Fruit fly (Drosophila melanogaster) whole organism, embryonic: ENCODE data around the gene ATPsynB.
A peak's percentile ranks its signal among the peaks of the same experiment; 100 is the strongest.

Experiments used
- Aef1 ChIP-seq: fragments of 200-800 bp; sonication (Bioruptor generic); IDR thresholded peaks from 3 replicates; pipeline ENCODE4 v1.3.6; 2022; ENCODE audit warnings: missing biosample characterization, missing genetic modification characterization
- Bdp1 ChIP-seq: fragments of 200-800 bp; sonication (Bioruptor generic); optimal IDR thresholded peaks from 3 replicates; lab custom pipeline; 2016; ENCODE audit warnings: missing biosample characterization, missing genetic modification characterization
- CG10431 ChIP-seq: fragments of 200-800 bp; sonication (Bioruptor generic); optimal IDR thresholded peaks from 3 replicates; lab custom pipeline; 2018; ENCODE audit warnings: missing biosample characterization, mild to moderate bottlenecking, missing genetic modification characterization
- CG10565 ChIP-seq: fragments of 200-800 bp; sonication (Bioruptor generic); optimal IDR thresholded peaks from 3 replicates; lab custom pipeline; 2016; ENCODE audit warnings: missing biosample characterization, mild to moderate bottlenecking, missing genetic modification characterization
- CG10979 ChIP-seq: fragments of 200-800 bp; sonication (Bioruptor generic); optimal IDR thresholded peaks from 2 replicates; lab custom pipeline; 2018; ENCODE audit warnings: missing biosample characterization, mild to moderate bottlenecking, missing genetic modification characterization, moderate library complexity
- CG12744 ChIP-seq: fragments of 200-800 bp; sonication (Bioruptor generic); optimal IDR thresholded peaks from 2 replicates; lab custom pipeline; 2016; ENCODE audit warnings: missing biosample characterization, missing genetic modification characterization
- CG14441 ChIP-seq: fragments of 200-800 bp; sonication (Bioruptor generic); IDR thresholded peaks from 2 replicates; pipeline ENCODE4 v1.3.6; 2022; ENCODE audit warnings: missing biosample characterization, missing genetic modification characterization
- CG14710 ChIP-seq: fragments of 200-800 bp; sonication (Bioruptor generic); optimal IDR thresholded peaks from 3 replicates; lab custom pipeline; 2019; ENCODE audit warnings: missing biosample characterization, mild to moderate bottlenecking, missing genetic modification characterization, moderate library complexity
- CG15479 ChIP-seq: fragments of 200-800 bp; sonication (Bioruptor generic); optimal IDR thresholded peaks from 3 replicates; lab custom pipeline; 2019; ENCODE audit warnings: missing biosample characterization, mild to moderate bottlenecking, missing genetic modification characterization, moderate library complexity
- CG17912 ChIP-seq: fragments of 200-800 bp; sonication (Bioruptor generic); optimal IDR thresholded peaks from 2 replicates; lab custom pipeline; 2018; ENCODE audit warnings: missing biosample characterization, mild to moderate bottlenecking, missing genetic modification characterization
- CG18262 ChIP-seq: fragments of 200-800 bp; optimal IDR thresholded peaks from 3 replicates; lab custom pipeline; 2019; ENCODE audit warnings: missing biosample characterization, mild to moderate bottlenecking, missing genetic modification characterization, moderate library complexity
- CG2116 ChIP-seq: fragments of 200-800 bp; sonication (Bioruptor generic); optimal IDR thresholded peaks from 3 replicates; lab custom pipeline; 2018; ENCODE audit warnings: missing biosample characterization, mild to moderate bottlenecking, missing genetic modification characterization
- CG2889 ChIP-seq: fragments of 200-800 bp; sonication (Bioruptor generic); IDR thresholded peaks from 3 replicates; pipeline ENCODE4 v1.3.6; 2022; ENCODE audit warnings: missing biosample characterization, missing genetic modification characterization
- CG30403 ChIP-seq: fragments of 200-800 bp; sonication (Bioruptor generic); optimal IDR thresholded peaks from 3 replicates; lab custom pipeline; 2016; ENCODE audit warnings: missing biosample characterization, missing genetic modification characterization
- CG31224 ChIP-seq: fragments of 200-800 bp; sonication (Bioruptor generic); IDR thresholded peaks from 2 replicates; pipeline ENCODE4 v1.3.6; 2022; ENCODE audit warnings: missing biosample characterization, missing genetic modification characterization
- CG32767 ChIP-seq: fragments of 200-800 bp; sonication (Bioruptor generic); IDR thresholded peaks from 2 replicates; pipeline ENCODE4 v1.3.6; 2022; ENCODE audit warnings: missing biosample characterization, missing genetic modification characterization
- CG3838 ChIP-seq: fragments of 200-800 bp; sonication (Bioruptor generic); optimal IDR thresholded peaks from 3 replicates; lab custom pipeline; 2016; ENCODE audit warnings: missing biosample characterization, missing genetic modification characterization
- CG6272 ChIP-seq: fragments of 200-800 bp; sonication (Bioruptor generic); IDR thresholded peaks from 2 replicates; pipeline ENCODE4 v1.3.6; 2022; ENCODE audit warnings: missing biosample characterization, missing genetic modification characterization
- CG7556 ChIP-seq: fragments of 200-800 bp; sonication (Bioruptor generic); optimal IDR thresholded peaks from 2 replicates; lab custom pipeline; 2017; ENCODE audit warnings: missing biosample characterization, mild to moderate bottlenecking, missing genetic modification characterization
- CG7928 ChIP-seq: fragments of 200-800 bp; sonication (Bioruptor generic); optimal IDR thresholded peaks from 2 replicates; lab custom pipeline; 2017; ENCODE audit warnings: missing biosample characterization, mild to moderate bottlenecking, missing genetic modification characterization
- CG9727 ChIP-seq: fragments of 200-800 bp; sonication (Bioruptor generic); optimal IDR thresholded peaks from 3 replicates; lab custom pipeline; 2017; ENCODE audit warnings: missing biosample characterization, mild to moderate bottlenecking, missing genetic modification characterization
- Chrac-16 ChIP-seq: fragments of 200-800 bp; sonication (Bioruptor generic); optimal IDR thresholded peaks from 3 replicates; lab custom pipeline; 2016; ENCODE audit warnings: missing biosample characterization, missing genetic modification characterization
- Dfd ChIP-seq, 2 experiments: fragments of >200 bp; optimal IDR thresholded peaks; 2 replicates each; lab custom pipeline; 2017; ENCODE audit warnings: missing biosample characterization in 2 of 2, missing genetic modification characterization in 2 of 2
- H15 ChIP-seq: fragments of 200-800 bp; sonication (Bioruptor generic); IDR thresholded peaks from 3 replicates; pipeline ENCODE4 v1.3.6; 2022; ENCODE audit warnings: missing biosample characterization, missing genetic modification characterization
- H2.0 ChIP-seq: fragments of 200-800 bp; sonication (Bioruptor generic); IDR thresholded peaks from 2 replicates; pipeline ENCODE4 v1.3.6; 2022; ENCODE audit warnings: missing biosample characterization, missing genetic modification characterization
- HLH3B ChIP-seq: fragments of 200-800 bp; sonication (Bioruptor generic); IDR thresholded peaks from 2 replicates; pipeline ENCODE4 v1.3.6; 2022; ENCODE audit warnings: missing biosample characterization, missing genetic modification characterization
- HmgZ ChIP-seq: fragments of 200-800 bp; sonication (Bioruptor generic); optimal IDR thresholded peaks from 2 replicates; lab custom pipeline; 2018; ENCODE audit warnings: missing biosample characterization, mild to moderate bottlenecking, missing genetic modification characterization
- Hmx ChIP-seq: fragments of 200-800 bp; sonication (Bioruptor generic); optimal IDR thresholded peaks from 2 replicates; lab custom pipeline; 2016; ENCODE audit warnings: missing biosample characterization, missing genetic modification characterization
- Sox100B ChIP-seq: fragments of 200-800 bp; sonication (Bioruptor generic); optimal IDR thresholded peaks from 3 replicates; lab custom pipeline; 2018; ENCODE audit warnings: missing biosample characterization, mild to moderate bottlenecking, missing genetic modification characterization
- Ssrp ChIP-seq: fragments of 200-800 bp; sonication (Bioruptor generic); optimal IDR thresholded peaks from 2 replicates; lab custom pipeline; 2018; ENCODE audit warnings: missing biosample characterization, mild to moderate bottlenecking, missing genetic modification characterization, moderate library complexity
- Taf1 ChIP-seq: fragments of 200-800 bp; sonication (Bioruptor generic); IDR thresholded peaks from 2 replicates; pipeline ENCODE4 v1.3.6; 2022; ENCODE audit warnings: missing biosample characterization, missing genetic modification characterization
- bab2 ChIP-seq: fragments of 200-800 bp; sonication (Bioruptor generic); optimal IDR thresholded peaks from 2 replicates; lab custom pipeline; 2016; ENCODE audit warnings: missing biosample characterization, missing genetic modification characterization
- bcd ChIP-seq: fragments of 200-800 bp; sonication (Bioruptor generic); optimal IDR thresholded peaks from 2 replicates; lab custom pipeline; 2017; ENCODE audit warnings: missing biosample characterization, mild to moderate bottlenecking, missing genetic modification characterization
- bsh ChIP-seq, 2 experiments: fragments of 200-800 bp; sonication (Bioruptor generic); optimal IDR thresholded peaks; 2 replicates each; lab custom pipeline; 2017 to 2018; ENCODE audit warnings: mild to moderate bottlenecking in 2 of 2, missing biosample characterization in 2 of 2, missing genetic modification characterization in 2 of 2, moderate library complexity in 1 of 2
- cad ChIP-seq: fragments of >200 bp; optimal IDR thresholded peaks from 2 replicates; lab custom pipeline; 2017; ENCODE audit warnings: missing biosample characterization, missing genetic modification characterization
- ci ChIP-seq: fragments of 200-800 bp; sonication (Bioruptor generic); IDR thresholded peaks from 3 replicates; pipeline ENCODE4 v1.3.6; 2022; ENCODE audit warnings: missing biosample characterization, missing genetic modification characterization
- eve ChIP-seq, 2 experiments: fragments of >200 bp; optimal IDR thresholded peaks; 2 replicates each; lab custom pipeline; 2017; ENCODE audit warnings: missing biosample characterization in 2 of 2, missing genetic modification characterization in 2 of 2
- fd102C ChIP-seq: fragments of 200-800 bp; sonication (Bioruptor generic); optimal IDR thresholded peaks from 2 replicates; lab custom pipeline; 2018; ENCODE audit warnings: missing biosample characterization, mild to moderate bottlenecking, missing genetic modification characterization, moderate library complexity
- gcm2 ChIP-seq: fragments of 200-800 bp; sonication (Bioruptor generic); optimal IDR thresholded peaks from 2 replicates; lab custom pipeline; 2016; ENCODE audit warnings: missing biosample characterization, missing genetic modification characterization
- gem ChIP-seq: fragments of 200-800 bp; sonication (Bioruptor generic); optimal IDR thresholded peaks from 2 replicates; lab custom pipeline; 2019; ENCODE audit warnings: missing biosample characterization, mild to moderate bottlenecking, missing genetic modification characterization, moderate library complexity
- h ChIP-seq: fragments of >200 bp; optimal IDR thresholded peaks from 2 replicates; lab custom pipeline; 2017
- ham ChIP-seq: fragments of 200-800 bp; sonication (Bioruptor generic); IDR thresholded peaks from 2 replicates; pipeline ENCODE4 v1.3.6; 2022; ENCODE audit warnings: missing biosample characterization, missing genetic modification characterization
- hb ChIP-seq: fragments of 200-800 bp; sonication (Bioruptor generic); IDR thresholded peaks from 3 replicates; pipeline ENCODE4 v1.3.6; 2022; ENCODE audit warnings: missing biosample characterization, missing genetic modification characterization; ENCODE audit not compliant: partially characterized antibody
- lab ChIP-seq: fragments of 200-800 bp; sonication (Bioruptor generic); optimal IDR thresholded peaks from 3 replicates; lab custom pipeline; 2017; ENCODE audit warnings: missing biosample characterization, missing genetic modification characterization, mild to moderate bottlenecking, moderate library complexity, missing genetic modification reagents
- lola ChIP-seq, 3 experiments: fragments of >200 bp in 2 of 3; fragments of 200-800 bp in 1 of 3; sonication (Bioruptor generic) in 1 of 3; optimal IDR thresholded peaks; 2 replicates each; lab custom pipeline; 2017 to 2019; ENCODE audit warnings: missing biosample characterization in 3 of 3, missing genetic modification characterization in 3 of 3, mild to moderate bottlenecking in 1 of 3, moderate library complexity in 1 of 3
- oc ChIP-seq: fragments of 200-800 bp; sonication (Bioruptor generic); optimal IDR thresholded peaks from 2 replicates; lab custom pipeline; 2018; ENCODE audit warnings: missing biosample characterization, mild to moderate bottlenecking, missing genetic modification characterization, moderate library complexity
- salm ChIP-seq: fragments of 200-800 bp; sonication (Bioruptor generic); optimal IDR thresholded peaks from 2 replicates; lab custom pipeline; 2018; ENCODE audit warnings: missing biosample characterization, mild to moderate bottlenecking, missing genetic modification characterization
- sisA ChIP-seq: fragments of 200-800 bp; sonication (Bioruptor generic); IDR thresholded peaks from 2 replicates; pipeline ENCODE4 v1.3.6; 2022; ENCODE audit warnings: missing biosample characterization, missing genetic modification characterization
- tin ChIP-seq: fragments of 200-800 bp; sonication (Bioruptor generic); optimal IDR thresholded peaks from 3 replicates; lab custom pipeline; 2016; ENCODE audit warnings: missing biosample characterization, missing genetic modification characterization
- trem ChIP-seq: fragments of 200-800 bp; optimal IDR thresholded peaks from 3 replicates; lab custom pipeline; 2019; ENCODE audit warnings: missing biosample characterization, mild to moderate bottlenecking, missing genetic modification characterization, moderate library complexity
- trh ChIP-seq: fragments of 200-800 bp; sonication (Bioruptor generic); optimal IDR thresholded peaks from 2 replicates; lab custom pipeline; 2016; ENCODE audit warnings: missing biosample characterization, missing genetic modification characterization
- usp ChIP-seq: fragments of >200 bp; optimal IDR thresholded peaks from 2 replicates; lab custom pipeline; 2017; ENCODE audit warnings: missing biosample characterization, missing genetic modification characterization
- zfh2 ChIP-seq: fragments of 200-800 bp; sonication (Bioruptor generic); optimal IDR thresholded peaks from 2 replicates; lab custom pipeline; 2016; ENCODE audit warnings: missing biosample characterization, missing genetic modification characterization

ATPsynB gene

DNA sequence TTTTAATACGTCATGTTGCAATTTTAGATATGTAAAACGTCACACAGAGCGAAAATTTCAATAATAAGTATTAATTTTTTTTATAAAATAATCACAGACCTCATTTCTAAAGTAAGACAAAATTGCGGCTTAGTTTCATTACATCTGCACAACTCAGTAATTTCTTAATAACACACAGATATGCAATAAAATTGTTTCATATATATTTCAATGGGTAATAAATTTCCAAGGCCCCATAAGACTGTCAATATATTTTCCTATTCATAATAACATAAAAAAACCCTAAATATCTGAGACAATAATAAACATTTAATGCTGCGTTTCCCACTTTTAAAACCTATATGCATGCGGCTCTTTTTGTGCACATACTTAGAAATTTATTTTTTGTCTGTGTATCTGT is 34.2 kb upstream of the ATPsynB start (continued):
- TF ChIP-seq bab2 (GFP tag; lab: Kevin White, UChicago) (peak; percentile 11), CG12744 (GFP tag; lab: Kevin White, UChicago) (no peak), usp (GFP tag; lab: Kevin White, UChicago) (no peak), Hmx (GFP tag; lab: Kevin White, UChicago) (no peak), CG32767 (GFP tag; lab: Robert Waterston, UW) (no peak), CG31224 (GFP tag; lab: Robert Waterston, UW) (no peak), tin (GFP tag; lab: Kevin White, UChicago) (no peak), Ssrp (tag; lab: Kevin White, UChicago) (peak; percentile 34), salm (tag; lab: Kevin White, UChicago) (peak; percentile 10), CG14710 (tag; lab: Kevin White, UChicago) (no peak), CG14441 (GFP tag; lab: Robert Waterston, UW) (no peak), Sox100B (peak; percentile 22), Dfd (GFP tag; optimal IDR thresholded peaks at IDR 0.05; lab: Kevin White, UChicago) (no peak), CG10431 (GFP tag; lab: Kevin White, UChicago) (no peak), H2.0 (GFP tag; lab: Robert Waterston, UW) (no peak), CG2889 (no peak), trh (GFP tag; lab: Kevin White, UChicago) (no peak), HmgZ (tag; lab: Kevin White, UChicago) (no peak), CG7556 (peak; percentile 66), CG2116 (no peak), cad (GFP tag; lab: Kevin White, UChicago) (no peak), HLH3B (GFP tag; lab: Robert Waterston, UW) (no peak), bsh (GFP tag; optimal IDR thresholded peaks at IDR 0.05; lab: Kevin White, UChicago) (peak in 1 of 2 experiments; percentile 21), CG7928 (GFP tag; lab: Kevin White, UChicago) (no peak), gcm2 (GFP tag; lab: Kevin White, UChicago) (no peak), lola (GFP tag; optimal IDR thresholded peaks at IDR 0.05; lab: Kevin White, UChicago) (no peak), Aef1 (GFP tag; lab: Robert Waterston, UW) (no peak), Taf1 (no peak), h (no peak), CG30403 (GFP tag; lab: Kevin White, UChicago) (peak; percentile 49), CG17912 (GFP tag; lab: Kevin White, UChicago) (no peak), bcd (GFP tag; lab: Kevin White, UChicago) (peak; percentile 44), Bdp1 (GFP tag; lab: Kevin White, UChicago) (no peak), eve (GFP tag; optimal IDR thresholded peaks at IDR 0.05; lab: Kevin White, UChicago) (no peak), zfh2 (GFP tag; lab: Kevin White, UChicago) (no peak), ci (GFP tag; lab: Robert Waterston, UW) (no peak), H15 (GFP tag; lab: Robert Waterston, UW) (no peak), ham (no peak), CG10979 (tag; lab: Kevin White, UChicago) (no peak), CG3838 (GFP tag; lab: Kevin White, UChicago) (no peak), trem (tag; lab: Kevin White, UChicago) (no peak), CG6272 (GFP tag; lab: Robert Waterston, UW) (0 out of 2 replicates have a peak, but pooled peaks have one; percentile 16), CG15479 (GFP tag; lab: Kevin White, UChicago) (no peak), lab (no peak), sisA (no peak), oc (tag; lab: Kevin White, UChicago) (no peak), CG9727 (peak; percentile 26), Chrac-16 (GFP tag; lab: Kevin White, UChicago) (no peak), CG18262 (tag; lab: Kevin White, UChicago) (peak; percentile 63), hb (GFP tag; lab: Robert Waterston, UW) (no peak), gem (tag; lab: Kevin White, UChicago) (peak; percentile 74), fd102C (no peak), CG10565 (GFP tag; lab: Kevin White, UChicago) (no peak)
